Fruit fly (Drosophila melanogaster): ENCODE results near the gene CG6833.
A peak's percentile ranks its signal among the peaks of the same experiment; 100 is the strongest.

Gene CG6833

DNA sequence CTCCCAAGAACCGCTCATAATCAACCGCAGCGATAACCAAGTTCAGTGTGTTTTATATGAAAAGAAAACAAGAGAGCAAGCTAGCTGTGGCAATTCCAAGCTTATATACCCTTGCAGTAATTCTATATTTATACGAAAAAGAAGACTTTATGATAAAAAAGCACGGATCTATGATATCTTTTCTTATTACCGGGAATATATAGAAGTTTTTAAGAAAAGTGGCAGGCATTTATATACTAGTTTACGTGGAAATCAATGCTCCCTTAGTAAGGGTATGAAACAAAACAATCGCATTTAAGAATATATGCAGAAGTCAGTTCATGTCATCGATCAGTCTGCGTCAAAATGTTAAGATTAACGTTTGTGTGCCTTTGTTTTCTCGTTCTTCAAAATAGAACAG is 32.3 kb downstream of the CG6833 start, which contains the start of gene CG8100:
CG8100 (plus strand) TSS at position 333 of the 400 bp plus-strand sequence.
- TF ChIP-seq lbe (GFP tag; optimal IDR thresholded peaks at IDR 0.05) (peak; percentile 7), CG1233 (GFP tag; optimal IDR thresholded peaks at IDR 0.05) (no peak), corto (GFP tag; optimal IDR thresholded peaks at IDR 0.05) (peak; percentile 65), CG4328 (GFP tag; optimal IDR thresholded peaks at IDR 0.05) (no peak), Poxn (GFP tag; IDR thresholded peaks at IDR 0.05) (no peak), CG34224 (GFP tag; IDR thresholded peaks at IDR 0.05; ENCODE audit: partially characterized antibody) (no peak), CG3407 (GFP tag; optimal IDR thresholded peaks at IDR 0.05) (no peak), cad (GFP tag; optimal IDR thresholded peaks at IDR 0.05) (no peak), CG3847 (GFP tag; IDR thresholded peaks at IDR 0.05) (no peak), dpn (GFP tag; optimal IDR thresholded peaks at IDR 0.05) (no peak), gem (tag; optimal IDR thresholded peaks at IDR 0.05) (peak; percentile 3), slbo (GFP tag; IDR thresholded peaks at IDR 0.05) (no peak), nerfin-1 (tag; optimal IDR thresholded peaks at IDR 0.05) (no peak), D19A (tag; optimal IDR thresholded peaks at IDR 0.05) (peak; percentile 53), CG13287 (GFP tag; IDR thresholded peaks at IDR 0.05; ENCODE audit: partially characterized antibody) (no peak), crc (GFP tag; optimal IDR thresholded peaks at IDR 0.05) (no peak), CG17802 (tag; optimal IDR thresholded peaks at IDR 0.05) (no peak), sens (GFP tag) (peak; percentile 6), Hr39 (optimal IDR thresholded peaks at IDR 0.05) (no peak), tx (GFP tag; optimal IDR thresholded peaks at IDR 0.05) (no peak), lov (optimal IDR thresholded peaks at IDR 0.05) (no peak), lov (GFP tag; IDR thresholded peaks at IDR 0.05) (no peak), gce (GFP tag; IDR thresholded peaks at IDR 0.05) (no peak)

DNA sequence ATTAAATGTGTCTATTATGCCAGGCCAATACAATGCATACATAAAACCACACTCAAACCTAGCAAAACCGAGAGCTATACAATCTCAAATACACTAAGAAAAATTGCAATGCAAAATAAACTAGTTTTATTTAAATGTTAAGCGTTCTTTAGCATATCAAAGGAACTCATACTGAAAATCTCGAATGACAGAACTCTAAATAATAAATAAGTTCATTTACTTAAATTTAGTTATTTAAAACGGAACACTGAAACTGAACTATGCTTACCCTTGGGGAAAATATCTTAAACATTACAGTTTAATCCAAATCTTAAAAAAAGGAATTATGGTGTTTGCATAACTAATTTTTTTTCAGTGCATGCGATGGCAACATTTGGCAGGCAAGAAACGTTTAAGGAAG is 35.2 kb downstream of the CG6833 start:
- TF ChIP-seq CG12299 (tag; optimal IDR thresholded peaks at IDR 0.05) (no peak), usp (GFP tag; optimal IDR thresholded peaks at IDR 0.05) (no peak), nom (GFP tag; optimal IDR thresholded peaks at IDR 0.05) (no peak), croc (GFP tag; conservative IDR thresholded peaks at IDR 0.05) (no peak; the same call in 2 of the 3 replicates), CG10366 (GFP tag; IDR thresholded peaks at IDR 0.05) (no peak), shn (GFP tag; optimal IDR thresholded peaks at IDR 0.05) (no peak), CG9727 (GFP tag; optimal IDR thresholded peaks at IDR 0.05) (peak; percentile 13), MTF-1 (GFP tag; optimal IDR thresholded peaks at IDR 0.05; ENCODE audit: borderline replicate concordance) (no peak), Gug (GFP tag; IDR thresholded peaks at IDR 0.05) (no peak; the same call in 3 of the 4 replicates), Ptx1 (GFP tag; IDR thresholded peaks at IDR 0.05) (peak; percentile 7; the same call in 1 of the 2 replicates), CG1832 (GFP tag; optimal IDR thresholded peaks at IDR 0.05) (no peak), dmrt99B (tag; optimal IDR thresholded peaks at IDR 0.05) (peak; percentile 36), sens-2 (GFP tag; IDR thresholded peaks at IDR 0.05) (no peak), NC2α (GFP tag; optimal IDR thresholded peaks at IDR 0.05) (no peak), pan (optimal IDR thresholded peaks at IDR 0.05) (no peak), pan (GFP tag; optimal IDR thresholded peaks at IDR 0.05 in 1 of 2, IDR thresholded peaks at IDR 0.05 in 1 of 2) (no peak), Dek (tag; optimal IDR thresholded peaks at IDR 0.05) (no peak), E2f1 (GFP tag; IDR thresholded peaks at IDR 0.05) (no peak), CG6254 (GFP tag; optimal IDR thresholded peaks at IDR 0.05) (no peak), Rfx (GFP tag; IDR thresholded peaks at IDR 0.05) (no peak), CkIIα-i1 (GFP tag; IDR thresholded peaks at IDR 0.05) (no peak), jumu (GFP tag; optimal IDR thresholded peaks at IDR 0.05) (no peak), en (GFP tag; optimal IDR thresholded peaks at IDR 0.05) (no peak), CG15696 (tag; optimal IDR thresholded peaks at IDR 0.05) (no peak), CG30431 (GFP tag; optimal IDR thresholded peaks at IDR 0.05) (no peak), CG10267 (tag; optimal IDR thresholded peaks at IDR 0.05) (peak; percentile 22), sd (tag; optimal IDR thresholded peaks at IDR 0.05) (no peak), grau (tag; optimal IDR thresholded peaks at IDR 0.05) (no peak), CG4820 (GFP tag; optimal IDR thresholded peaks at IDR 0.05) (no peak), CG31365 (tag; optimal IDR thresholded peaks at IDR 0.05) (no peak), sima (GFP tag; optimal IDR thresholded peaks at IDR 0.05) (no peak)

Measured in whole organism, embryonic.